Worm (Caenorhabditis elegans): ENCODE results near the gene algn-6.

DNA sequence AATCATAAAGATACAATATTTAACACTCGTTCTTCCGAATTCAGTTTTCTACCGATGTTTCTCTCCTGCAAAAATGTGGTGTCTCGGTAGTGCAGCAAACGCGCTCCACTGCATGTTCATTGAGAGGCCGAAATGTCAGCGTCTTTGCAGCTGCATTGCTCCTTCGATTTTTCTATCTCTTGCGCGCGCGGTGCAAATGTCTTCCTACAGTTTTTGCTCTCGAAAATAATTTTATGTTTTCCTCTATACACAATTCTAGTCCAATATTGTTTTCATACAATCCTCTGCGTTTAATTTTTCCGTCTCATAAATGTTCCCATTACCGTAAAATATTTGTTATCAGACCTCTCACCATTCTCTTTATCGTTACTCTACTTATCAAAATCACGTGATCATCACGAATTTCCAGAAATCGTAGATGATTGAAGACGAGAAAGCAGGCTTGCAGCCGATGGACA is 22.8 kb downstream of the algn-6 start, which contains the start of gene ufd-2:
- TF ChIP-seq ttx-3 (tag; optimal IDR thresholded peaks at IDR 0.05), result no peak
- TF ChIP-seq nfya-1 (tag; optimal IDR thresholded peaks at IDR 0.05), result peak; percentile 63
- no peak for TF ChIP-seq hlh-13 (GFP tag; optimal IDR thresholded peaks at IDR 0.05)
- peak; percentile 71 for TF ChIP-seq ceh-18 (tag; optimal IDR thresholded peaks at IDR 0.05)
- peak; percentile 79 for TF ChIP-seq elt-2 (tag; optimal IDR thresholded peaks at IDR 0.05)
- TF ChIP-seq elt-4 (tag; optimal IDR thresholded peaks at IDR 0.05), result no peak
- no peak for TF ChIP-seq odd-2 (tag; optimal IDR thresholded peaks at IDR 0.05)
- no peak for TF ChIP-seq che-1 (tag; optimal IDR thresholded peaks at IDR 0.05)
- TF ChIP-seq mec-3 (tag; optimal IDR thresholded peaks at IDR 0.05; ENCODE audit: borderline replicate concordance), result no peak
- TF ChIP-seq fkh-10 (GFP tag; optimal IDR thresholded peaks at IDR 0.05), result no peak
- peak; percentile 41 for TF ChIP-seq ztf-16 (tag; optimal IDR thresholded peaks at IDR 0.05)
- peak; percentile 15 for TF ChIP-seq unc-55 (GFP tag; optimal IDR thresholded peaks at IDR 0.05)
- TF ChIP-seq K09A11.1 (tag; optimal IDR thresholded peaks at IDR 0.05; ENCODE audit: insufficient read depth), result no peak

Measured in whole organism, late embryonic.